Worm (Caenorhabditis elegans) whole organism, late embryonic: ENCODE measurements around the gene acr-12.

Experiments used
- C38D4.7 ChIP-seq: fragments of 200-800 bp; sonication (Bioruptor generic); optimal IDR thresholded peaks from 2 replicates; lab custom pipeline; 2018; ENCODE audit warnings: mild to moderate bottlenecking, missing genetic modification characterization, moderate library complexity, missing compliant biosample characterization
- K02D7.2 ChIP-seq: sonication (generic microtip); optimal IDR thresholded peaks from 2 replicates; lab custom pipeline; 2017; ENCODE audit warnings: mild to moderate bottlenecking, missing genetic modification characterization, missing compliant biosample characterization
- T23F11.4 ChIP-seq: fragments of 200-800 bp; sonication (Bioruptor generic); optimal IDR thresholded peaks from 2 replicates; lab custom pipeline; 2018; ENCODE audit warnings: mild to moderate bottlenecking, missing genetic modification characterization, missing compliant biosample characterization
- ahr-1 ChIP-seq: sonication (generic microtip); optimal IDR thresholded peaks from 2 replicates; lab custom pipeline; 2016; ENCODE audit warnings: missing genetic modification characterization, missing compliant biosample characterization
- ama-1 ChIP-seq: fragments of 150-350 bp; optimal IDR thresholded peaks from 2 replicates; lab custom pipeline; 2014
- ceh-18 ChIP-seq: sonication (generic microtip); optimal IDR thresholded peaks from 2 replicates; lab custom pipeline; 2016; ENCODE audit warnings: missing genetic modification characterization, missing compliant biosample characterization
- ceh-19 ChIP-seq: fragments of 200-800 bp; sonication (Bioruptor generic); optimal IDR thresholded peaks from 2 replicates; lab custom pipeline; 2018; ENCODE audit warnings: mild to moderate bottlenecking, missing genetic modification characterization, missing compliant biosample characterization
- ceh-22 ChIP-seq: sonication (generic microtip); optimal IDR thresholded peaks from 2 replicates; lab custom pipeline; 2017; ENCODE audit warnings: missing biosample characterization, missing genetic modification characterization
- ceh-24 ChIP-seq: sonication (generic microtip); optimal IDR thresholded peaks from 2 replicates; lab custom pipeline; 2016; ENCODE audit warnings: mild to moderate bottlenecking, missing genetic modification characterization, missing compliant biosample characterization
- ceh-34 ChIP-seq: sonication (generic microtip); optimal IDR thresholded peaks from 2 replicates; lab custom pipeline; 2016; ENCODE audit warnings: mild to moderate bottlenecking, missing genetic modification characterization, missing compliant biosample characterization
- ceh-48 ChIP-seq: sonication (generic microtip); optimal IDR thresholded peaks from 2 replicates; lab custom pipeline; 2016; ENCODE audit warnings: missing genetic modification characterization, inconsistent platforms, missing compliant biosample characterization
- ceh-6 ChIP-seq: fragments of 200-800 bp; sonication (Bioruptor generic); optimal IDR thresholded peaks from 2 replicates; lab custom pipeline; 2018; ENCODE audit warnings: mild to moderate bottlenecking, missing genetic modification characterization, missing compliant biosample characterization
- dve-1 ChIP-seq: sonication (generic microtip); optimal IDR thresholded peaks from 2 replicates; lab custom pipeline; 2017; ENCODE audit warnings: antibody characterized with exemption, mild to moderate bottlenecking, missing genetic modification characterization, missing compliant biosample characterization
- elt-2 ChIP-seq: sonication (generic microtip); optimal IDR thresholded peaks from 2 replicates; lab custom pipeline; 2016; ENCODE audit warnings: missing genetic modification reagents, missing genetic modification characterization, missing compliant biosample characterization
- ets-4 ChIP-seq: sonication (generic microtip); optimal IDR thresholded peaks from 2 replicates; lab custom pipeline; 2016; ENCODE audit warnings: missing genetic modification characterization, missing compliant biosample characterization
- fkh-10 ChIP-seq: fragments of 150-350 bp; optimal IDR thresholded peaks from 2 replicates; lab custom pipeline; 2014; ENCODE audit warnings: missing biosample characterization, missing genetic modification reagents, missing genetic modification characterization
- gmeb-2 ChIP-seq: sonication (generic microtip); optimal IDR thresholded peaks from 2 replicates; lab custom pipeline; 2016; ENCODE audit warnings: missing genetic modification characterization, inconsistent platforms, missing compliant biosample characterization
- hlh-6 ChIP-seq: sonication (generic microtip); optimal IDR thresholded peaks from 2 replicates; lab custom pipeline; 2016; ENCODE audit warnings: missing genotype, missing genetic modification characterization, missing compliant biosample characterization
- hlh-8 ChIP-seq: sonication (generic microtip); optimal IDR thresholded peaks from 2 replicates; lab custom pipeline; 2016; ENCODE audit warnings: missing genotype, missing genetic modification characterization, missing compliant biosample characterization
- lim-6 ChIP-seq: sonication (generic microtip); optimal IDR thresholded peaks from 2 replicates; lab custom pipeline; 2016; ENCODE audit warnings: missing genetic modification characterization, missing compliant biosample characterization
- madf-2 ChIP-seq: sonication (generic microtip); optimal IDR thresholded peaks from 2 replicates; lab custom pipeline; 2017; ENCODE audit warnings: missing genetic modification characterization, missing compliant biosample characterization
- nfya-1 ChIP-seq: sonication (generic microtip); optimal IDR thresholded peaks from 2 replicates; lab custom pipeline; 2017; ENCODE audit warnings: missing genetic modification characterization, mild to moderate bottlenecking, missing compliant biosample characterization, antibody characterized with exemption, moderate library complexity
- nhr-11 ChIP-seq: fragments of 150-350 bp; optimal IDR thresholded peaks from 2 replicates; lab custom pipeline; 2014; ENCODE audit warnings: missing biosample characterization, missing genetic modification characterization
- npax-4 ChIP-seq: sonication (generic microtip); optimal IDR thresholded peaks from 2 replicates; lab custom pipeline; 2016; ENCODE audit warnings: missing genetic modification characterization, missing compliant biosample characterization
- odd-2 ChIP-seq: sonication (generic microtip); optimal IDR thresholded peaks from 2 replicates; lab custom pipeline; 2017; ENCODE audit warnings: antibody characterized with exemption, mild to moderate bottlenecking, missing genetic modification characterization, missing compliant biosample characterization
- pax-1 ChIP-seq: fragments of 150-350 bp; optimal IDR thresholded peaks from 2 replicates; lab custom pipeline; 2014; ENCODE audit warnings: missing biosample characterization, missing genetic modification characterization
- pha-2 ChIP-seq: sonication (generic microtip); optimal IDR thresholded peaks from 2 replicates; lab custom pipeline; 2017; ENCODE audit warnings: mild to moderate bottlenecking, missing genetic modification characterization, missing compliant biosample characterization
- pqm-1 ChIP-seq: sonication (generic microtip); optimal IDR thresholded peaks from 2 replicates; lab custom pipeline; 2016; ENCODE audit warnings: missing genetic modification characterization, missing compliant biosample characterization
- sdc-2 ChIP-seq: sonication (generic microtip); optimal IDR thresholded peaks from 2 replicates; lab custom pipeline; 2016; ENCODE audit warnings: missing genotype, missing genetic modification characterization, missing compliant biosample characterization
- sox-2 ChIP-seq: fragments of 200-800 bp; sonication (Bioruptor generic); IDR thresholded peaks from 2 replicates; pipeline ENCODE4 v1.3.6; 2022; ENCODE audit warnings: missing genetic modification reagents, missing genetic modification characterization, missing compliant biosample characterization
- sox-4 ChIP-seq: sonication (generic microtip); optimal IDR thresholded peaks from 2 replicates; lab custom pipeline; 2017; ENCODE audit warnings: mild to moderate bottlenecking, missing genetic modification characterization, inconsistent platforms, missing compliant biosample characterization
- tbx-2 ChIP-seq: sonication (generic microtip); optimal IDR thresholded peaks from 2 replicates; lab custom pipeline; 2016; ENCODE audit warnings: missing genetic modification characterization, missing compliant biosample characterization
- tbx-7 ChIP-seq: sonication (generic microtip); optimal IDR thresholded peaks from 2 replicates; lab custom pipeline; 2016; ENCODE audit warnings: missing genotype, missing genetic modification characterization, missing compliant biosample characterization
- unc-42 ChIP-seq: sonication (generic microtip); optimal IDR thresholded peaks from 2 replicates; lab custom pipeline; 2016; ENCODE audit warnings: missing genotype, missing genetic modification characterization, missing compliant biosample characterization
- unc-55 ChIP-seq: sonication (generic microtip); optimal IDR thresholded peaks from 2 replicates; lab custom pipeline; 2017; ENCODE audit warnings: missing biosample characterization, missing genetic modification reagents, missing genetic modification characterization

Gene acr-12

ce11 chrX:13541335-13541734 lies 8.7 kb downstream of the acr-12 start:
- TF ChIP-seq pha-2 (tag; lab: Kevin White, UChicago), result no peak
- peak; percentile 15 for TF ChIP-seq dve-1 (tag; lab: Kevin White, UChicago)

DNA sequence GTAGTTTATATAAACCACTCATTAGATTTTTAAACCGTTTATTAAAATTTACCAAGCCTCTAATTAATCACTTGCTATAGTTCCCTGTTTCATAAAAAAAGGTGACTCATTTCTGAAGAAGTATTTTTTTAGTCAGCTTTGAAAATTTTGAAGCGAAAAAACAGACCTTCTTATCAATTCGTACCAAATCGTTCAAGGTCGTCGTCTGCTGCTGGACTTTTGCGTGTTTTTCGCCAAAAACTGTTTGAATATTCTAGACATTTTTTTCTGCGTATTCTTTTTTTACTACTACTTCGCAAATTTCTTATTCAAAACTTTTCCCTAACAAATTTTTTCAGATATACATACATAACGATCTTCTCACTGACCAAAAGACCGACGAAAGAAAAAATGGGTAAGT lies 9.6 kb downstream of the acr-12 start, which contains the start of gene cah-4:
TSS of gene cah-4 (plus strand) at position 339 of the 400 bp plus-strand sequence.
- TF ChIP-seq ceh-48 (tag; lab: Kevin White, UChicago), result no peak
- no peak for TF ChIP-seq ama-1 (lab: Kevin White, UChicago)
- TF ChIP-seq npax-4, result no peak
- no peak for TF ChIP-seq ceh-34 (tag; lab: Kevin White, UChicago)
- no peak for TF ChIP-seq fkh-10 (GFP tag; lab: Kevin White, UChicago)
- TF ChIP-seq unc-42 (tag; lab: Kevin White, UChicago), result no peak
- no peak for TF ChIP-seq ceh-6
- no peak for TF ChIP-seq lim-6 (tag; lab: Kevin White, UChicago)

- no peak for TF ChIP-seq sdc-2 (tag; lab: Kevin White, UChicago)
- TF ChIP-seq ceh-34 (tag; lab: Kevin White, UChicago), result no peak
- no peak for TF ChIP-seq pax-1 (tag; lab: Kevin White, UChicago)
- TF ChIP-seq unc-55 (GFP tag; lab: Kevin White, UChicago), result peak; percentile 5
Measured at ce11 chrX:13542757-13543156, 10.1 kb downstream of the acr-12 start.

ce11 chrX:13543350-13543749 lies 10.7 kb downstream of the acr-12 start:
- TF ChIP-seq nhr-11, result no peak
- no peak for TF ChIP-seq ceh-18 (tag; lab: Kevin White, UChicago)
- no peak for TF ChIP-seq gmeb-2 (tag; lab: Kevin White, UChicago)
- no peak for TF ChIP-seq pqm-1 (tag; lab: Kevin White, UChicago)
- no peak for TF ChIP-seq ceh-19
- no peak for TF ChIP-seq sox-2 (GFP tag; lab: Robert Waterston, UW)
- TF ChIP-seq ceh-6, result no peak
- no peak for TF ChIP-seq K02D7.2 (tag; lab: Kevin White, UChicago)
- TF ChIP-seq nfya-1 (tag; lab: Kevin White, UChicago), result no peak
- no peak for TF ChIP-seq ets-4 (tag; lab: Kevin White, UChicago)
- TF ChIP-seq madf-2, result no peak
- TF ChIP-seq hlh-6, result no peak
- TF ChIP-seq ceh-34 (tag; lab: Kevin White, UChicago), result no peak
- TF ChIP-seq T23F11.4, result no peak
- TF ChIP-seq C38D4.7 (GFP tag; lab: Kevin White, UChicago), result no peak
- TF ChIP-seq ceh-24, result no peak

DNA sequence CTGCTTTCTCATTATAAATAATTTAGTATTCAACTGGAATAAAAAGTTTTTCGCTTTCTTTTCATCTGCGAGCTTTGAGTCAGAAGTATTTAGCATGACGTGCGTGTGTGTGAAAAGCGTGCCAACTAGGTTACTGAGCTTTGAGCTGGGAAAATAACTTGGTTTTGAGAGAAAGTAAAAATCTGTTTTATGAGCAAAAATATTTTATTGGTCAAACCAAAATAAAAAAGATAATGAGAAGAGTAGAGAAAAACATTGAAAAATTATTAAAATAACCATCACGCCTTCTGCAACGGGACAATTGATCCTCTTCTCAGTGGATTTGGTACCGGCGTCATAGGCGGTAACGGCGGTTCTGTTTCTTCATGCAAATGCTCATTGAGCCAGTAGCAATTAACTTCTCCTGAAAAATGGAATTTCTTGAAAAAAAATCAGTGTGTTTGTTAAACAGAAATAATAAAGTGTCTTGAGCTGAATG lies 11.9 kb downstream of the acr-12 start:
- TF ChIP-seq madf-2, result no peak
- TF ChIP-seq fkh-10 (GFP tag; lab: Kevin White, UChicago), result no peak
- TF ChIP-seq tbx-2 (tag; lab: Kevin White, UChicago), result no peak
- no peak for TF ChIP-seq tbx-7 (tag; lab: Kevin White, UChicago)
- TF ChIP-seq odd-2 (tag; lab: Kevin White, UChicago), result no peak
- no peak for TF ChIP-seq ceh-22 (tag; lab: Kevin White, UChicago)
- TF ChIP-seq sox-4, result no peak
- no peak for TF ChIP-seq ahr-1 (tag; lab: Kevin White, UChicago)
- no peak for TF ChIP-seq lim-6 (tag; lab: Kevin White, UChicago)
- TF ChIP-seq pqm-1 (tag; lab: Kevin White, UChicago), result no peak
- no peak for TF ChIP-seq ceh-48 (tag; lab: Kevin White, UChicago)
- TF ChIP-seq unc-55 (GFP tag; lab: Kevin White, UChicago), result no peak
- TF ChIP-seq elt-2 (tag; lab: Kevin White, UChicago), result no peak
- TF ChIP-seq hlh-8, result no peak
